Worm (Caenorhabditis elegans) whole organism, mixed stage, embryonic: ENCODE measurements around the gene F01G10.6.

Experiments used
- bed-3 ChIP-seq: fragments of 200-800 bp; sonication (Bioruptor generic); optimal IDR thresholded peaks from 3 replicates; lab custom pipeline; 2018; ENCODE audit warnings: mild to moderate bottlenecking, missing genetic modification characterization, moderate library complexity, missing compliant biosample characterization
- elt-3 ChIP-seq: fragments of 150-350 bp; optimal IDR thresholded peaks from 2 replicates; lab custom pipeline; 2014; ENCODE audit warnings: missing biosample characterization, missing genetic modification characterization
- ham-2 ChIP-seq: fragments of 200-800 bp; sonication (Bioruptor generic); optimal IDR thresholded peaks from 2 replicates; lab custom pipeline; 2018; ENCODE audit warnings: mild to moderate bottlenecking, missing genetic modification characterization, missing compliant biosample characterization
- hlh-1 ChIP-seq: fragments of 150-350 bp; optimal IDR thresholded peaks from 2 replicates; lab custom pipeline; 2014; ENCODE audit warnings: missing biosample characterization, missing genetic modification reagents, missing genetic modification characterization
- snpc-4 ChIP-seq: fragments of 150-350 bp; optimal IDR thresholded peaks from 2 replicates; lab custom pipeline; 2014; ENCODE audit warnings: missing biosample characterization, missing genetic modification characterization
- sptf-1 ChIP-seq: sonication (generic microtip); optimal IDR thresholded peaks from 2 replicates; lab custom pipeline; 2017; ENCODE audit warnings: mild to moderate bottlenecking, missing genetic modification characterization, moderate library complexity, missing compliant biosample characterization
- unc-39 ChIP-seq: fragments of 150-350 bp; optimal IDR thresholded peaks from 2 replicates; lab custom pipeline; 2014; ENCODE audit warnings: missing biosample characterization, missing genetic modification characterization
- unc-62 ChIP-seq: fragments of 150-350 bp; optimal IDR thresholded peaks from 2 replicates; lab custom pipeline; 2014; ENCODE audit warnings: missing biosample characterization, missing genetic modification reagents, missing genetic modification characterization

DNA sequence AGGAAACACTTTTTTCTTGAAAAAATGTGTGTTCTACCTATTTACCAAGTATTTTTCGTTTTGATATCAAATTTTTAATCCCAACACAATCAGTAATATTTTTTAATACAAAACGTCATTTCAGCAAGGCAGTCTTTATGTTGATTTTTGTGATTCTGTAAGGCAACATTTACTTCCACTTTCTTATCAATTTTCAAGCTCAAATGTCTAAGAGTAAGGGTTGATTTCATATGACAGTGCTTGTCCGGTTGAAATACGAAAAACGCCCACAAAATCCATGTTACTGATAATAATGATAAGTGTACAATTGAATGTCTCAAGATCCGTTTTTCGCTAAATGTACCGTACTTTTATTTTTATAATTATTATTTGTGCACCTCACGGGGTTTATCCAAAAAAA, 8.7 kb upstream of the F01G10.6 start:
- TF ChIP-seq hlh-1, result no peak
- TF ChIP-seq snpc-4, result no peak
- no peak for TF ChIP-seq bed-3 (GFP tag; lab: Kevin White, UChicago)
- TF ChIP-seq ham-2 (GFP tag; lab: Kevin White, UChicago), result no peak
- TF ChIP-seq unc-39, result no peak
- no peak for TF ChIP-seq elt-3 (tag; lab: Kevin White, UChicago)
- TF ChIP-seq unc-62 (GFP tag; lab: Kevin White, UChicago), result no peak
- no peak for TF ChIP-seq sptf-1
